Worm (Caenorhabditis elegans): ENCODE measurements around the gene nas-7.
A peak's percentile ranks its signal among the peaks of the same experiment; 100 is the strongest.

ce11 chrII:7420796-7421386 is 18.4 kb upstream of the nas-7 start:
- no peak for TF ChIP-seq nhr-237 (tag; optimal IDR thresholded peaks at IDR 0.05)
- no peak for TF ChIP-seq unc-62 (GFP tag; optimal IDR thresholded peaks at IDR 0.05)
- TF ChIP-seq nhr-6 (tag; optimal IDR thresholded peaks at IDR 0.05): no peak
- no peak for TF ChIP-seq zag-1 (tag; optimal IDR thresholded peaks at IDR 0.05)
- no peak for TF ChIP-seq snpc-4 (tag; optimal IDR thresholded peaks at IDR 0.05)
- no peak for TF ChIP-seq aly-2 (tag; optimal IDR thresholded peaks at IDR 0.05)
- no peak for TF ChIP-seq ama-1 (optimal IDR thresholded peaks at IDR 0.05)
- TF ChIP-seq ZK546.5 (tag; optimal IDR thresholded peaks at IDR 0.05): no peak
- TF ChIP-seq lin-39 (tag; optimal IDR thresholded peaks at IDR 0.05): no peak
- TF ChIP-seq egl-27 (tag; optimal IDR thresholded peaks at IDR 0.05): no peak
- TF ChIP-seq lsy-2 (tag; optimal IDR thresholded peaks at IDR 0.05): peak in 1 of 2 experiments; percentile 62
- TF ChIP-seq nhr-12 (tag; optimal IDR thresholded peaks at IDR 0.05): no peak
- no peak for TF ChIP-seq unc-39 (tag; optimal IDR thresholded peaks at IDR 0.05)
- no peak for TF ChIP-seq skn-1 (tag; optimal IDR thresholded peaks at IDR 0.05)
